Fruit fly (Drosophila melanogaster): ENCODE results near the gene TfIIEalpha.

TfIIEalpha gene

DNA sequence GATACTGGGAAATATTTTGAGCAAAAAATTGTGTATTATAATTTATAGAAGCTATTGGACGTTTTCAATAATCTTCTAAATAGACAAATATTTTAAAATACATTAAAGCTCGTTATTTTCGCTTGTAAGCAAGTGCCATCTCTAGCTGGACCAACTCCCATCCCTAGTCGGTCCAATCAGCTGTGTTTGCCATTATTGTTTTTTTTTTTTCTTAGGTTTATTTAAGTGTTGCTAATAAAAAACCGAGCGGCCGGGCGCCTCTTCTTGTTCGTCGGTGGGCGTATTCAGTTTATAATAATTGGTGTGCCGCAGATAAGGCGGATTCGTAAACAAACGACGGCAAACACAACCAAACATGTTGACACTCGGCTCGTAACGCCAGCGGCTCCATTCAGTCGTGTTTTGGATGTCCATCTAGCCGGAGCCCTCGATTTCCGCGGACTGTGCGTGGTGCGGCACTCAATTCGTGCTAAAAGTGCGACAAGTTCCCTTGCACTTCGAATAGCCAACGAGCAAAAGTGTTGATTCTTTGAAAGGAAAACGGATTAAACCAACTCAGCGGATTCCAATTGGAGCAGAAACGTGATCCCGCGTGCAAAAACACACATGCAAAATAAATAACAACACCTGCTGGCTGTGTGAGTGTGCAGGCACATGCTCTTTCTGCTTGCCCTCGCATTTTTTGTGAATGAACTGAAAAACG is 2.1 kb downstream of the TfIIEalpha start, which contains the start of gene Sugb (continued):
- TF ChIP-seq lab (GFP tag; optimal IDR thresholded peaks at IDR 0.05) (peak; percentile 77), tap (tag; optimal IDR thresholded peaks at IDR 0.05) (no peak), Bteb2 (GFP tag; optimal IDR thresholded peaks at IDR 0.05) (peak; percentile 74), vvl (GFP tag; IDR thresholded peaks at IDR 0.05) (peak; percentile 81), CG13894 (tag; optimal IDR thresholded peaks at IDR 0.05) (peak; percentile 78), CG3847 (GFP tag; IDR thresholded peaks at IDR 0.05) (peak; percentile 61), schlank (tag; optimal IDR thresholded peaks at IDR 0.05) (peak; percentile 33), Deaf1 (tag; optimal IDR thresholded peaks at IDR 0.05) (peak; percentile 97), CG12391 (tag; optimal IDR thresholded peaks at IDR 0.05) (peak; percentile 69), Hand (GFP tag; optimal IDR thresholded peaks at IDR 0.05) (peak; percentile 37), Mes4 (GFP tag; optimal IDR thresholded peaks at IDR 0.05) (peak; percentile 48), klu (GFP tag; IDR thresholded peaks at IDR 0.05) (no peak), CG4328 (GFP tag; optimal IDR thresholded peaks at IDR 0.05) (peak; percentile 62), CG6854 (GFP tag; optimal IDR thresholded peaks at IDR 0.05) (peak; percentile 66), CG5953 (GFP tag; IDR thresholded peaks at IDR 0.05) (no peak), unc-4 (GFP tag; IDR thresholded peaks at IDR 0.05; ENCODE audit: partially characterized antibody) (peak; percentile 76), ttk (GFP tag; IDR thresholded peaks at IDR 0.05) (no peak), HmgD (GFP tag; optimal IDR thresholded peaks at IDR 0.05) (no peak), luna (GFP tag; optimal IDR thresholded peaks at IDR 0.05) (no peak), Atf3 (GFP tag; optimal IDR thresholded peaks at IDR 0.05) (peak; percentile 5), CG10321 (GFP tag; IDR thresholded peaks at IDR 0.05) (no peak), dmrt99B (tag; optimal IDR thresholded peaks at IDR 0.05) (peak; percentile 59), tin (GFP tag; optimal IDR thresholded peaks at IDR 0.05) (peak; percentile 50), Bgb (GFP tag; IDR thresholded peaks at IDR 0.05; ENCODE audit: partially characterized antibody) (peak; percentile 30; the same call in 1 of the 2 replicates), br (optimal IDR thresholded peaks at IDR 0.05) (no peak), odd (GFP tag; optimal IDR thresholded peaks at IDR 0.05) (peak; percentile 59), aop (GFP tag; IDR thresholded peaks at IDR 0.05) (no peak), fd102C (GFP tag; optimal IDR thresholded peaks at IDR 0.05) (no peak), gfzf (GFP tag; optimal IDR thresholded peaks at IDR 0.05) (no peak), shn (GFP tag; optimal IDR thresholded peaks at IDR 0.05) (no peak), zf30C (GFP tag; optimal IDR thresholded peaks at IDR 0.05) (no peak), CrebB (tag; optimal IDR thresholded peaks at IDR 0.05) (peak; percentile 58), Antp (GFP tag; optimal IDR thresholded peaks at IDR 0.05) (peak; percentile 41), CG14710 (tag; optimal IDR thresholded peaks at IDR 0.05) (peak; percentile 23), Hey (tag; optimal IDR thresholded peaks at IDR 0.05) (peak; percentile 48), croc (GFP tag; conservative IDR thresholded peaks at IDR 0.05) (no peak), CG4424 (GFP tag; optimal IDR thresholded peaks at IDR 0.05) (peak; percentile 15), insv (GFP tag; optimal IDR thresholded peaks at IDR 0.05) (peak in 1 of 2 experiments; percentile 74), Stat92E (GFP tag; optimal IDR thresholded peaks at IDR 0.05) (no peak), bowl (GFP tag; IDR thresholded peaks at IDR 0.05) (no peak), CG7839 (tag; optimal IDR thresholded peaks at IDR 0.05) (peak; percentile 67), dati (GFP tag; IDR thresholded peaks at IDR 0.05) (no peak), CG17385 (GFP tag; optimal IDR thresholded peaks at IDR 0.05) (peak; percentile 61), CG15073 (GFP tag; optimal IDR thresholded peaks at IDR 0.05) (no peak), CG6272 (GFP tag; IDR thresholded peaks at IDR 0.05) (peak; percentile 46; the same call in 1 of the 2 replicates), Pdp1 (GFP tag; optimal IDR thresholded peaks at IDR 0.05) (peak; percentile 60 to 68), CG3838 (GFP tag; optimal IDR thresholded peaks at IDR 0.05) (peak; percentile 56), CG42726 (GFP tag; IDR thresholded peaks at IDR 0.05; ENCODE audit: partially characterized antibody) (no peak), CG11456 (GFP tag; IDR thresholded peaks at IDR 0.05) (no peak), eve (GFP tag; optimal IDR thresholded peaks at IDR 0.05) (no peak)

Data from whole organism, embryonic.